Fruit fly (Drosophila melanogaster) whole organism, embryonic: ENCODE results near the gene sit.

ENCODE experiments used
- Abd-B ChIP-seq: fragments of 200-800 bp; sonication (Bioruptor generic); optimal IDR thresholded peaks from 2 replicates; lab custom pipeline; 2018; ENCODE audit warnings: missing biosample characterization, mild to moderate bottlenecking, missing genetic modification characterization, moderate library complexity
- Atf6 ChIP-seq: fragments of 200-800 bp; sonication (Bioruptor generic); IDR thresholded peaks from 2 replicates; pipeline ENCODE4 v1.3.6; 2022; ENCODE audit warnings: missing biosample characterization, missing genetic modification characterization
- CG10274 ChIP-seq: fragments of 200-800 bp; sonication (Bioruptor generic); optimal IDR thresholded peaks from 3 replicates; lab custom pipeline; 2017; ENCODE audit warnings: missing biosample characterization, mild to moderate bottlenecking, missing genetic modification characterization
- CG10565 ChIP-seq: fragments of 200-800 bp; sonication (Bioruptor generic); optimal IDR thresholded peaks from 3 replicates; lab custom pipeline; 2016; ENCODE audit warnings: missing biosample characterization, mild to moderate bottlenecking, missing genetic modification characterization
- CG10979 ChIP-seq: fragments of 200-800 bp; sonication (Bioruptor generic); optimal IDR thresholded peaks from 2 replicates; lab custom pipeline; 2018; ENCODE audit warnings: missing biosample characterization, mild to moderate bottlenecking, missing genetic modification characterization, moderate library complexity
- CG12104 ChIP-seq: fragments of 200-800 bp; sonication (Bioruptor generic); optimal IDR thresholded peaks from 3 replicates; lab custom pipeline; 2016; ENCODE audit warnings: missing biosample characterization, missing genetic modification characterization
- CG12659 ChIP-seq: fragments of 200-800 bp; sonication (Bioruptor generic); optimal IDR thresholded peaks from 3 replicates; lab custom pipeline; 2017; ENCODE audit warnings: mild to moderate bottlenecking, missing biosample characterization, missing genetic modification reagents, missing genetic modification characterization
- CG13775 ChIP-seq: fragments of 200-800 bp; sonication (Bioruptor generic); optimal IDR thresholded peaks from 3 replicates; lab custom pipeline; 2017; ENCODE audit warnings: missing biosample characterization, mild to moderate bottlenecking, missing genetic modification characterization
- CG18599 ChIP-seq: fragments of 200-800 bp; sonication (Bioruptor generic); optimal IDR thresholded peaks from 3 replicates; lab custom pipeline; 2017; ENCODE audit warnings: missing biosample characterization, missing genetic modification characterization, mild to moderate bottlenecking, moderate library complexity, missing genetic modification reagents
- CG2202 ChIP-seq: fragments of 200-800 bp; sonication (Bioruptor generic); optimal IDR thresholded peaks from 2 replicates; lab custom pipeline; 2018; ENCODE audit warnings: missing biosample characterization, mild to moderate bottlenecking, missing genetic modification characterization
- CG30020 ChIP-seq: fragments of 200-800 bp; optimal IDR thresholded peaks from 2 replicates; lab custom pipeline; 2019; ENCODE audit warnings: missing biosample characterization, mild to moderate bottlenecking, missing genetic modification characterization, moderate library complexity
- CG3163 ChIP-seq: fragments of 200-800 bp; sonication (Bioruptor generic); optimal IDR thresholded peaks from 3 replicates; lab custom pipeline; 2016; ENCODE audit warnings: missing biosample characterization, missing genetic modification characterization
- CG32772 ChIP-seq: fragments of 200-800 bp; sonication (Bioruptor generic); IDR thresholded peaks from 2 replicates; pipeline ENCODE4 v1.3.6; 2022; ENCODE audit warnings: missing biosample characterization, missing genetic modification characterization
- CG3407 ChIP-seq: fragments of 200-800 bp; sonication (Bioruptor generic); optimal IDR thresholded peaks from 2 replicates; lab custom pipeline; 2018; ENCODE audit warnings: missing biosample characterization, mild to moderate bottlenecking, missing genetic modification characterization
- CG3995 ChIP-seq: fragments of 200-800 bp; sonication (Bioruptor generic); optimal IDR thresholded peaks from 3 replicates; lab custom pipeline; 2016; ENCODE audit warnings: missing biosample characterization, missing genetic modification characterization
- CG5245 ChIP-seq: fragments of 200-800 bp; sonication (Bioruptor generic); optimal IDR thresholded peaks from 3 replicates; lab custom pipeline; 2016; ENCODE audit warnings: missing biosample characterization, missing genetic modification characterization
- CG7928 ChIP-seq: fragments of 200-800 bp; sonication (Bioruptor generic); optimal IDR thresholded peaks from 2 replicates; lab custom pipeline; 2017; ENCODE audit warnings: missing biosample characterization, mild to moderate bottlenecking, missing genetic modification characterization
- CG8478 ChIP-seq: fragments of >200 bp; optimal IDR thresholded peaks from 2 replicates; lab custom pipeline; 2018
- CG9797 ChIP-seq: fragments of 200-800 bp; sonication (Bioruptor generic); optimal IDR thresholded peaks from 3 replicates; lab custom pipeline; 2018; ENCODE audit warnings: missing biosample characterization, mild to moderate bottlenecking, missing genetic modification characterization
- CkIIα-i1 ChIP-seq: fragments of 200-800 bp; sonication (Bioruptor generic); IDR thresholded peaks from 2 replicates; pipeline ENCODE4 v1.3.6; 2022; ENCODE audit warnings: missing biosample characterization, missing genetic modification characterization
- D19A ChIP-seq: fragments of 200-800 bp; optimal IDR thresholded peaks from 3 replicates; lab custom pipeline; 2019; ENCODE audit warnings: missing biosample characterization, mild to moderate bottlenecking, missing genetic modification characterization, moderate library complexity
- Dip3 ChIP-seq: fragments of 200-800 bp; sonication (Bioruptor generic); optimal IDR thresholded peaks from 3 replicates; lab custom pipeline; 2016; ENCODE audit warnings: missing biosample characterization, missing genetic modification characterization
- Drgx ChIP-seq: fragments of 200-800 bp; sonication (Bioruptor generic); IDR thresholded peaks from 2 replicates; pipeline ENCODE4 v1.3.6; 2022; ENCODE audit warnings: missing biosample characterization, missing genetic modification characterization
- Eip74EF ChIP-seq, 2 experiments: fragments of 200-800 bp in 1 of 2; fragments of >200 bp in 1 of 2; sonication (Bioruptor generic) in 1 of 2; optimal IDR thresholded peaks; 2 replicates each; lab custom pipeline; 2017 to 2019; ENCODE audit warnings: missing biosample characterization in 2 of 2, missing genetic modification characterization in 2 of 2, mild to moderate bottlenecking in 1 of 2, moderate library complexity in 1 of 2
- HLHmδ ChIP-seq: fragments of 200-800 bp; sonication (Bioruptor generic); optimal IDR thresholded peaks from 2 replicates; lab custom pipeline; 2018; ENCODE audit warnings: missing biosample characterization, mild to moderate bottlenecking, missing genetic modification characterization, moderate library complexity
- MESR4 ChIP-seq: fragments of 200-800 bp; sonication (Bioruptor generic); optimal IDR thresholded peaks from 2 replicates; lab custom pipeline; 2018; ENCODE audit warnings: missing biosample characterization, mild to moderate bottlenecking, missing genetic modification characterization, moderate library complexity
- Opbp ChIP-seq: fragments of 200-800 bp; sonication (Bioruptor generic); IDR thresholded peaks from 3 replicates; pipeline ENCODE4 v1.3.6; 2022; ENCODE audit warnings: missing biosample characterization, missing genetic modification characterization; ENCODE audit not compliant: partially characterized antibody
- Sry-δ ChIP-seq: fragments of 200-800 bp; sonication (Bioruptor generic); optimal IDR thresholded peaks from 2 replicates; lab custom pipeline; 2016; ENCODE audit warnings: missing biosample characterization, missing genetic modification characterization
- ap ChIP-seq: fragments of 200-800 bp; sonication (Bioruptor generic); IDR thresholded peaks from 2 replicates; pipeline ENCODE4 v1.3.6; 2022; ENCODE audit warnings: missing biosample characterization, missing genetic modification characterization
- corto ChIP-seq: fragments of 200-800 bp; sonication (Bioruptor generic); optimal IDR thresholded peaks from 2 replicates; lab custom pipeline; 2016; ENCODE audit warnings: missing biosample characterization, mild to moderate bottlenecking, missing genetic modification characterization, moderate library complexity
- disco-r ChIP-seq: fragments of 200-800 bp; sonication (Bioruptor generic); optimal IDR thresholded peaks from 2 replicates; lab custom pipeline; 2016; ENCODE audit warnings: missing biosample characterization, missing genetic modification characterization
- dmrt11E ChIP-seq: fragments of 200-800 bp; sonication (Bioruptor generic); optimal IDR thresholded peaks from 3 replicates; lab custom pipeline; 2018; ENCODE audit warnings: missing biosample characterization, mild to moderate bottlenecking, missing genetic modification characterization, moderate library complexity
- fd64A ChIP-seq: fragments of 200-800 bp; sonication (Bioruptor generic); optimal IDR thresholded peaks from 3 replicates; lab custom pipeline; 2018; ENCODE audit warnings: missing biosample characterization, mild to moderate bottlenecking, missing genetic modification characterization
- gcm ChIP-seq: fragments of 200-800 bp; sonication (Bioruptor generic); optimal IDR thresholded peaks from 2 replicates; lab custom pipeline; 2019; ENCODE audit warnings: missing biosample characterization, mild to moderate bottlenecking, missing genetic modification characterization, moderate library complexity
- hbn ChIP-seq: fragments of 200-800 bp; sonication (Bioruptor generic); IDR thresholded peaks from 2 replicates; pipeline ENCODE4 v1.3.6; 2022; ENCODE audit warnings: missing biosample characterization, missing genetic modification characterization; ENCODE audit not compliant: partially characterized antibody
- her ChIP-seq: fragments of 200-800 bp; sonication (Bioruptor generic); optimal IDR thresholded peaks from 2 replicates; lab custom pipeline; 2016; ENCODE audit warnings: missing biosample characterization, missing genetic modification characterization
- knrl ChIP-seq: fragments of 200-800 bp; sonication (Bioruptor generic); IDR thresholded peaks from 3 replicates; pipeline ENCODE4 v1.3.6; 2022; ENCODE audit warnings: missing biosample characterization, missing genetic modification characterization; ENCODE audit not compliant: partially characterized antibody
- mld ChIP-seq: fragments of 200-800 bp; sonication (Bioruptor generic); IDR thresholded peaks from 3 replicates; pipeline ENCODE4 v1.3.6; 2022; ENCODE audit warnings: missing biosample characterization, missing genetic modification characterization; ENCODE audit not compliant: partially characterized antibody
- odd ChIP-seq: fragments of 200-800 bp; sonication (Bioruptor generic); optimal IDR thresholded peaks from 2 replicates; lab custom pipeline; 2017; ENCODE audit warnings: missing biosample characterization, mild to moderate bottlenecking, missing genetic modification characterization
- prd ChIP-seq, 3 experiments: fragments of >200 bp in 2 of 3; fragments of 200-800 bp in 1 of 3; sonication (Bioruptor generic) in 1 of 3; optimal IDR thresholded peaks in 2 of 3; IDR thresholded peaks in 1 of 3; 2 replicates in 2 of 3; 3 replicates in 1 of 3; pipeline versions ENCODE4 v1.3.6 to Lab custom; 2017 to 2022; ENCODE audit warnings: missing biosample characterization in 1 of 3, missing genetic modification characterization in 1 of 3
- ro ChIP-seq: fragments of 200-800 bp; sonication (Bioruptor generic); IDR thresholded peaks from 2 replicates; pipeline ENCODE4 v1.3.6; 2022; ENCODE audit warnings: missing biosample characterization, missing genetic modification characterization
- sd ChIP-seq: fragments of 200-800 bp; sonication (Bioruptor generic); optimal IDR thresholded peaks from 3 replicates; lab custom pipeline; 2018; ENCODE audit warnings: missing biosample characterization, mild to moderate bottlenecking, missing genetic modification characterization, moderate library complexity
- sr ChIP-seq: fragments of 200-800 bp; sonication (Bioruptor generic); IDR thresholded peaks from 3 replicates; pipeline ENCODE4 v1.3.6; 2022; ENCODE audit warnings: missing biosample characterization, missing genetic modification characterization
- tin ChIP-seq: fragments of 200-800 bp; sonication (Bioruptor generic); optimal IDR thresholded peaks from 3 replicates; lab custom pipeline; 2016; ENCODE audit warnings: missing biosample characterization, missing genetic modification characterization
- tup ChIP-seq: fragments of 200-800 bp; sonication (Bioruptor generic); optimal IDR thresholded peaks from 2 replicates; lab custom pipeline; 2016; ENCODE audit warnings: missing biosample characterization, mild to moderate bottlenecking, missing genetic modification characterization, moderate library complexity
- vvl ChIP-seq: fragments of 200-800 bp; sonication (Bioruptor generic); IDR thresholded peaks from 2 replicates; pipeline ENCODE4 v1.3.6; 2022; ENCODE audit warnings: missing biosample characterization, missing genetic modification characterization
- wek ChIP-seq: fragments of 200-800 bp; sonication (Bioruptor generic); optimal IDR thresholded peaks from 3 replicates; lab custom pipeline; 2018; ENCODE audit warnings: missing biosample characterization, mild to moderate bottlenecking, missing genetic modification characterization, moderate library complexity
- yki ChIP-seq: fragments of >200 bp; optimal IDR thresholded peaks from 3 replicates; lab custom pipeline; 2018

The sit gene

DNA sequence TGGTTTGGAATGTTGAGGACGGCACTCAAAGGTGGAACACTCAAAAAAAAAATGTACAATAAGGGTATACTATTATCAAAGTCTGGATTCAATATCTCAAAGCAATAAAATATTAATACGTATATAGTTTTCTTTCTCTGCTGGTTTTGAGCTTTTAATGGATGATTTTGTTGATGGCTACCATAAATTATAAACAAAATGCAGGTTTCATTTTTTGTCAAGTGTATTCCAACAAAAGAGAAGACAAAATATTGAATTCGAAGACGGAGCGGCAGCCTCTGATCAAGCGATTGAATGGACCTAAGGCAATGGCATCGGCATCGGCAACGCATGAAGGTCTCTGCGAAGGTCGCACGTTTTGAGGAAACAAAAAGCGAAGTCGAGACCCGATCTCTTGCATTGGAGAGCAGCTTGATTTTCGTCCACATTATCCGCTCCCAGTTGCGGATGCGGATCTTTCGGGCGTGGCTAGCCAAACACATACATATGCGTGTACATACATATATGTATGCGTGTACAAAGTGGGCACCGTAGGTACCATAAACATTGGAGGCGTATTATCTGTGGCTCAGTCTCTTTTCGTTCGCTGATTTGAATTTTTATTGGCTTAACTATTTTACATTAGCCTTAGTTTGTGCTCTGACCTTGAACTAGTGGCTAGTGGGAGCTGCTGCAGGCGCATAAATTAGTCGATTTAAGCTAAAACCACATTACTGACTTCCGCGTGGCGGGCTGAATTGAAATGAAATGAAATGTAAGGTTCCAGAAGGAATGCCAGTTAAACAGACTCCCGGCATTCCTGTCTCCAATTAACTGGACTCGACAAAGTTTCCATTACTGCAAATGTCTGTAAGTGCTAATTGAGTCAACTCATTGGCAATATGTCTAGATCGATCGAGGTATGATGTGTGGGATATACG, 25.6 kb downstream of the sit start (continued):
- TF ChIP-seq CG9797 (GFP tag; lab: Kevin White, UChicago) (no peak), tup (no peak), HLHmδ (no peak), Eip74EF (GFP tag; optimal IDR thresholded peaks at IDR 0.05; lab: Kevin White, UChicago) (peak in 1 of 2 experiments; percentile 56), Opbp (no peak), ap (no peak), Abd-B (peak; percentile 17), CG10565 (GFP tag; lab: Kevin White, UChicago) (no peak), wek (GFP tag; lab: Kevin White, UChicago) (no peak), CG30020 (tag; lab: Kevin White, UChicago) (no peak), hbn (GFP tag; lab: Robert Waterston, UW) (no peak), vvl (GFP tag; lab: Robert Waterston, UW) (peak; percentile 64), CG3407 (no peak), fd64A (GFP tag; lab: Kevin White, UChicago) (no peak), knrl (GFP tag; lab: Robert Waterston, UW) (no peak), D19A (tag; lab: Kevin White, UChicago) (no peak), Atf6 (GFP tag; lab: Robert Waterston, UW) (peak; percentile 32; the same call in 1 of the 2 replicates), CG2202 (no peak), CG3163 (GFP tag; lab: Kevin White, UChicago) (no peak), Drgx (GFP tag; lab: Robert Waterston, UW) (0 out of 2 replicates have a peak, but pooled peaks have one; percentile 13), tin (peak; percentile 1), prd (optimal IDR thresholded peaks at IDR 0.05; lab: Kevin White, UChicago) (no peak), prd (GFP tag; IDR thresholded peaks at IDR 0.05; lab: Robert Waterston, UW) (no peak), sd (peak; percentile 86), CG13775 (GFP tag; lab: Kevin White, UChicago) (peak; percentile 40), sr (GFP tag; lab: Robert Waterston, UW) (no peak; the same call in 2 of the 3 replicates), CkIIα-i1 (no peak), CG32772 (GFP tag; lab: Robert Waterston, UW) (no peak), ro (GFP tag; lab: Robert Waterston, UW) (no peak), Sry-δ (no peak), CG12659 (peak; percentile 34), CG5245 (GFP tag; lab: Kevin White, UChicago) (no peak), dmrt11E (tag; lab: Kevin White, UChicago) (no peak), CG10274 (GFP tag; lab: Kevin White, UChicago) (no peak), CG3995 (GFP tag; lab: Kevin White, UChicago) (no peak), CG18599 (GFP tag; lab: Kevin White, UChicago) (peak; percentile 37), disco-r (GFP tag; lab: Kevin White, UChicago) (no peak), corto (GFP tag; lab: Kevin White, UChicago) (no peak), Dip3 (GFP tag; lab: Kevin White, UChicago) (no peak), MESR4 (GFP tag; lab: Kevin White, UChicago) (no peak), CG12104 (GFP tag; lab: Kevin White, UChicago) (no peak), CG7928 (GFP tag; lab: Kevin White, UChicago) (no peak), CG10979 (tag; lab: Kevin White, UChicago) (peak; percentile 44), yki (lab: Kevin White, UChicago) (no peak), mld (GFP tag; lab: Robert Waterston, UW) (no peak), her (no peak), gcm (GFP tag; lab: Kevin White, UChicago) (peak; percentile 22), odd (peak; percentile 44), CG8478 (lab: Kevin White, UChicago) (no peak)
